Worm (Caenorhabditis elegans) whole organism, L1 larva: ENCODE results near the gene clec-182.

Source experiments
- dsc-1 ChIP-seq: sonication (generic microtip); optimal IDR thresholded peaks from 2 replicates; lab custom pipeline; 2016; ENCODE audit warnings: mild to moderate bottlenecking, missing genetic modification characterization, missing compliant biosample characterization
- lin-15B ChIP-seq: fragments of 150-350 bp; sonication (generic microtip); optimal IDR thresholded peaks from 3 replicates; lab custom pipeline; 2014; ENCODE audit warnings: missing biosample characterization, missing genetic modification characterization
- zag-1 ChIP-seq: fragments of 150-350 bp; optimal IDR thresholded peaks from 2 replicates; lab custom pipeline; 2014; ENCODE audit warnings: missing biosample characterization, missing genetic modification characterization
- ztf-11 ChIP-seq, 2 experiments: sonication (generic microtip); optimal IDR thresholded peaks; 2 replicates each; lab custom pipeline; 2016 to 2017; ENCODE audit warnings: missing genetic modification characterization in 2 of 2, missing biosample characterization in 1 of 2, missing compliant biosample characterization in 1 of 2

ce11 chrIV:8815162-8815561, 17.0 kb upstream of the clec-182 start:
- no peak for TF ChIP-seq zag-1 (tag; lab: Kevin White, UChicago)
- no peak for TF ChIP-seq dsc-1
- TF ChIP-seq lin-15B (tag; lab: Kevin White, UChicago) = no peak
- TF ChIP-seq ztf-11 (tag; optimal IDR thresholded peaks at IDR 0.05; lab: Kevin White, UChicago) = no peak
